Worm (Caenorhabditis elegans) whole organism, L2 larva: Measurements from ENCODE around the gene col-105.
"Not testable (repeated sequence)": the region's sequence is repeated elsewhere in the genome, so short reads cannot be mapped to it uniquely, and the experiment has no call there.

Experiments used
- C34F6.9 ChIP-seq: fragments of 150-350 bp; optimal IDR thresholded peaks from 2 replicates; lab custom pipeline; 2014; ENCODE audit warnings: missing biosample characterization, missing genetic modification characterization
- F13H6.1 ChIP-seq: sonication (generic microtip); optimal IDR thresholded peaks from 2 replicates; lab custom pipeline; 2016; ENCODE audit warnings: missing genetic modification characterization, missing compliant biosample characterization
- R02D3.7 ChIP-seq: fragments of 150-350 bp; optimal IDR thresholded peaks from 2 replicates; lab custom pipeline; 2014; ENCODE audit warnings: missing biosample characterization, missing genetic modification characterization
- Y55F3AM.14 ChIP-seq: fragments of 200-800 bp; sonication (Bioruptor generic); optimal IDR thresholded peaks from 2 replicates; lab custom pipeline; 2018; ENCODE audit warnings: mild to moderate bottlenecking, missing genetic modification characterization, missing compliant biosample characterization
- ZK546.5 ChIP-seq: sonication (generic microtip); optimal IDR thresholded peaks from 2 replicates; lab custom pipeline; 2017; ENCODE audit warnings: missing biosample characterization, missing genetic modification characterization
- alr-1 ChIP-seq: fragments of 150-350 bp; optimal IDR thresholded peaks from 2 replicates; lab custom pipeline; 2014; ENCODE audit warnings: missing biosample characterization, missing genetic modification characterization
- aly-2 ChIP-seq: fragments of 150-350 bp; optimal IDR thresholded peaks from 2 replicates; lab custom pipeline; 2014; ENCODE audit warnings: missing biosample characterization, missing genetic modification characterization
- blmp-1 ChIP-seq: sonication (generic microtip); optimal IDR thresholded peaks from 2 replicates; lab custom pipeline; 2017; ENCODE audit warnings: missing genetic modification characterization, mild to moderate bottlenecking, missing compliant biosample characterization, antibody characterized with exemption, moderate library complexity; ENCODE audit not compliant: insufficient read depth
- egl-27 ChIP-seq: sonication (generic microtip); optimal IDR thresholded peaks from 3 replicates; lab custom pipeline; 2017; ENCODE audit warnings: missing biosample characterization, missing genetic modification reagents, missing genetic modification characterization
- elt-1 ChIP-seq: fragments of 150-350 bp; optimal IDR thresholded peaks from 2 replicates; lab custom pipeline; 2014; ENCODE audit warnings: missing biosample characterization, missing genetic modification characterization
- elt-3 ChIP-seq: sonication (generic microtip); optimal IDR thresholded peaks from 2 replicates; lab custom pipeline; 2017; ENCODE audit warnings: missing biosample characterization, missing genetic modification characterization
- fos-1 ChIP-seq: fragments of 150-350 bp; optimal IDR thresholded peaks from 2 replicates; lab custom pipeline; 2014; ENCODE audit warnings: missing biosample characterization, missing genetic modification characterization
- gmeb-1 ChIP-seq: fragments of 150-350 bp; optimal IDR thresholded peaks from 2 replicates; lab custom pipeline; 2014; ENCODE audit warnings: missing biosample characterization, missing genetic modification characterization
- lin-13 ChIP-seq: fragments of 150-350 bp; optimal IDR thresholded peaks from 2 replicates; lab custom pipeline; 2014; ENCODE audit warnings: missing biosample characterization, missing genetic modification reagents, missing genetic modification characterization
- lin-39 ChIP-seq: fragments of 150-350 bp; optimal IDR thresholded peaks from 2 replicates; lab custom pipeline; 2014; ENCODE audit warnings: missing biosample characterization, missing genetic modification reagents, missing genetic modification characterization
- lsy-2 ChIP-seq, 2 experiments: fragments of 150-350 bp in 1 of 2; sonication (generic microtip) in 1 of 2; optimal IDR thresholded peaks; 2 replicates each; lab custom pipeline; 2014 to 2017; ENCODE audit warnings: missing biosample characterization in 2 of 2, missing genetic modification characterization in 2 of 2
- mab-5 ChIP-seq: fragments of 150-350 bp; optimal IDR thresholded peaks from 2 replicates; lab custom pipeline; 2014; ENCODE audit warnings: missing biosample characterization, missing genetic modification characterization
- mbf-1 ChIP-seq: sonication (generic microtip); optimal IDR thresholded peaks from 2 replicates; lab custom pipeline; 2017; ENCODE audit warnings: missing biosample characterization, missing genetic modification characterization
- mdl-1 ChIP-seq, 2 experiments: fragments of 150-350 bp in 1 of 2; sonication (generic microtip) in 1 of 2; optimal IDR thresholded peaks; 2 replicates each; lab custom pipeline; 2017; ENCODE audit warnings: missing biosample characterization in 2 of 2, missing genetic modification characterization in 2 of 2
- nhr-11 ChIP-seq: fragments of 150-350 bp; optimal IDR thresholded peaks from 2 replicates; lab custom pipeline; 2014; ENCODE audit warnings: missing biosample characterization, missing genetic modification characterization
- nhr-12 ChIP-seq: fragments of 150-350 bp; optimal IDR thresholded peaks from 2 replicates; lab custom pipeline; 2014; ENCODE audit warnings: missing biosample characterization, missing genetic modification characterization
- nhr-23 ChIP-seq: fragments of 150-350 bp; optimal IDR thresholded peaks from 2 replicates; lab custom pipeline; 2014; ENCODE audit warnings: missing biosample characterization, missing genetic modification reagents, missing genetic modification characterization
- nhr-237 ChIP-seq: fragments of 150-350 bp; optimal IDR thresholded peaks from 2 replicates; lab custom pipeline; 2014; ENCODE audit warnings: missing biosample characterization, missing genetic modification characterization
- sem-4 ChIP-seq: fragments of 150-350 bp; optimal IDR thresholded peaks from 2 replicates; lab custom pipeline; 2014; ENCODE audit warnings: missing biosample characterization, missing genetic modification reagents, missing genetic modification characterization
- skn-1 ChIP-seq: sonication (generic microtip); optimal IDR thresholded peaks from 2 replicates; lab custom pipeline; 2017; ENCODE audit warnings: missing biosample characterization, missing genetic modification characterization
- sma-3 ChIP-seq: sonication (generic microtip); optimal IDR thresholded peaks from 2 replicates; lab custom pipeline; 2016; ENCODE audit warnings: missing genetic modification reagents, missing genetic modification characterization, missing compliant biosample characterization
- snpc-4 ChIP-seq: fragments of 150-350 bp; optimal IDR thresholded peaks from 2 replicates; lab custom pipeline; 2014; ENCODE audit warnings: missing biosample characterization, missing genetic modification characterization
- unc-39 ChIP-seq: fragments of 150-350 bp; optimal IDR thresholded peaks from 2 replicates; lab custom pipeline; 2014; ENCODE audit warnings: missing biosample characterization, missing genetic modification characterization
- unc-55 ChIP-seq: fragments of 150-350 bp; sonication (generic microtip); optimal IDR thresholded peaks from 3 replicates; lab custom pipeline; 2014; ENCODE audit warnings: missing biosample characterization, missing genetic modification reagents, missing genetic modification characterization
- unc-62 ChIP-seq: fragments of 150-350 bp; optimal IDR thresholded peaks from 2 replicates; lab custom pipeline; 2014; ENCODE audit warnings: missing biosample characterization, missing genetic modification reagents, missing genetic modification characterization
- ztf-1 ChIP-seq: fragments of 200-800 bp; sonication (Bioruptor generic); conservative IDR thresholded peaks from 2 replicates; pipeline ENCODE4 v1.3.6; 2022; ENCODE audit warnings: missing genetic modification characterization, missing compliant biosample characterization
- ztf-4 ChIP-seq: fragments of 150-350 bp; optimal IDR thresholded peaks from 2 replicates; lab custom pipeline; 2014; ENCODE audit warnings: missing biosample characterization, missing genetic modification characterization

Gene col-105

DNA sequence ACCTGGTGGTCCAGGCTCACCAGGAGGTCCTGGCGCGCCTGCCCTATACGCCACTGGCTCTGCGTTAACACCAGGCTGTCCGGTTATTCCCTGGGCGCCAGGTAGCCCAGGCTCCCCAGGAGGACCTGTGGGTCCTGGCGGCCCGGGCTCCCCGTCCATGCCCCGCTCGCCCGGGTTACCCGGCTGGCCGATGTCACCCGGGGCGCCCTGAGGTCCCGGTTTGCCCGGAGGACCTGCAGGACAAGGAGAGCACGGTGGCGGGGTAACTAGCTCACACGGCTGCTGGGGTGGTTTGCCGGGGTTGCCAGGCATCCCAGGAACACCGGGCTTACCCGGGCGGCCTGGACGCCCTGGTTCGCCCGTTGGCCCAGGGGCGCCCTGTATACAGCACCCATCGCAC is 916 bp downstream of the col-105 start:
- no peak for TF ChIP-seq egl-27 (tag; lab: Kevin White, UChicago)

DNA sequence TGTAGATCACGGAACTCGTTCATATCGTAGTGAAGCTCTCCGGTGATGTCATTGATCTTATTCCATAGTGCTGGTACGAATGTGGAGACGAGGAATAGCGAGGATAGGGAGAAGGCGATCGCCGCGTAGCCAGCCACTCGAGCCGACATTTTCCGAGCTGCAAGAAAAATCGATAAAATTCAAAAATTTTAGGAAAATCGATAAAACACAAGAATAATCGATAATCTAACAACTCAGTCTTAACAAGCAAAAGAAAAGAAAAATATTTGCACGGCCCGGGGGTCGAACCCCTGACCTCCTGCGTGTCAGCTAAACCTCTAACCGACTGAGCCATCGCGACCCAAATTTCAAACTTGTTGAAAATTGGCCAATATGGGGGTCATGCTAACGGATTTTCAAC is 3.9 kb downstream of the col-105 start, which contains the start of gene col-104:
col-104 (minus strand) TSS at position 159 of the 400 bp plus-strand sequence.
- TF ChIP-seq nhr-23 (no peak), R02D3.7 (no peak), F13H6.1 (tag; lab: Kevin White, UChicago) (no peak)

DNA sequence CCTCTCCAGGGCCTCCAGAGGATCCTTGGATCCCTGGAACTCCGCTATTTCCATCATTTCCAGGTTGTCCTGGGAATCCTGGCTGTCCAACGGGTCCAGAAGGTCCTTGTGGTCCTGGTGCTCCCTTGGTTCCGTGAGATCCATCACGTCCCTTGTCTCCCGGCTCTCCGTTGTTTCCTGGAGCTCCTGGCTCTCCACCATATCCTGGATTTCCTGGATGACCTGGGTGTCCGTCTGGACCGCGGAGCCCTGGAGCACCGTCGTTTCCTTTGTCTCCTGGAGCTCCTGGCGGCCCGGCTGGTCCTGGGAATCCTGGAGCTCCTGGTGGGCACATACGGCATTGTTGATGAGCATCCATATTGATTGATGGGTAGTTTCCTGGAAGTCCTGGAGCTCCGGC is 5.2 kb downstream of the col-105 start:
- TF ChIP-seq fos-1 (tag; lab: Kevin White, UChicago): no peak
- no peak for TF ChIP-seq nhr-237 (tag; lab: Kevin White, UChicago)
- no peak for TF ChIP-seq nhr-11 (tag; lab: Kevin White, UChicago)
- TF ChIP-seq sem-4 (tag; lab: Kevin White, UChicago): no peak
- TF ChIP-seq sma-3 (GFP tag; lab: Kevin White, UChicago): no peak
- TF ChIP-seq egl-27 (tag; lab: Kevin White, UChicago): no peak
- TF ChIP-seq mdl-1 (tag; optimal IDR thresholded peaks at IDR 0.05; lab: Kevin White, UChicago): no peak
- no peak for TF ChIP-seq mab-5 (tag; lab: Kevin White, UChicago)
- TF ChIP-seq snpc-4 (tag; lab: Kevin White, UChicago): no peak
- no peak for TF ChIP-seq unc-62 (GFP tag; lab: Kevin White, UChicago)
- TF ChIP-seq alr-1 (tag; lab: Kevin White, UChicago): no peak
- TF ChIP-seq lin-39: no peak
- no peak for TF ChIP-seq elt-3 (tag; lab: Kevin White, UChicago)
- no peak for TF ChIP-seq ztf-4 (tag; lab: Kevin White, UChicago)
- no peak for TF ChIP-seq Y55F3AM.14 (GFP tag; lab: Kevin White, UChicago)
- TF ChIP-seq lin-13 (GFP tag; lab: Kevin White, UChicago): no peak
- TF ChIP-seq aly-2: no peak
- no peak for TF ChIP-seq unc-39
- no peak for TF ChIP-seq skn-1 (tag; lab: Kevin White, UChicago)

DNA sequence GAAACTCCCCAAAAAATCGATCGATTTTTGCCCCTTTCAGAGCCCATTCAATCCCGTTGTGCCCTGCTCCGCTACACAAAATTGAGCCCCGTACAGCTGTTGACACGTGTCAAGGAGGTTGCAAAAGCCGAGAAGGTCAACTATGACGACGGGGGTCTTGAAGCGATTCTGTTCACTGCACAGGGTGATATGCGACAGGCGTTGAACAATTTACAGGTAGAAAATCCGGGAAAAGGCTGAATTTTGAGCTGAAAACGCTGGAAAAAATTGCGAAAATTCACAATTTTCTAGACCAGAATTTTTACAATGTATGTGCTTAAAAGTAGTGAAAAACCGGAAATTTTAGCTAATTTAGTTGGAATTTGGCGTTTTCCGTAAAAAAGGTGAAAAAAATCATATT is 9.7 kb downstream of the col-105 start:
- TF ChIP-seq blmp-1 (tag; lab: Kevin White, UChicago) (no peak), lsy-2 (tag; optimal IDR thresholded peaks at IDR 0.05; lab: Kevin White, UChicago) (no peak), fos-1 (tag; lab: Kevin White, UChicago) (no peak), nhr-11 (tag; lab: Kevin White, UChicago) (no peak), nhr-237 (tag; lab: Kevin White, UChicago) (no peak), ZK546.5 (tag; lab: Kevin White, UChicago) (no peak), elt-1 (tag; lab: Kevin White, UChicago) (no peak), ztf-1 (GFP tag; lab: Robert Waterston, UW) (no peak), mbf-1 (tag; lab: Kevin White, UChicago) (no peak), nhr-23 (no peak)

DNA sequence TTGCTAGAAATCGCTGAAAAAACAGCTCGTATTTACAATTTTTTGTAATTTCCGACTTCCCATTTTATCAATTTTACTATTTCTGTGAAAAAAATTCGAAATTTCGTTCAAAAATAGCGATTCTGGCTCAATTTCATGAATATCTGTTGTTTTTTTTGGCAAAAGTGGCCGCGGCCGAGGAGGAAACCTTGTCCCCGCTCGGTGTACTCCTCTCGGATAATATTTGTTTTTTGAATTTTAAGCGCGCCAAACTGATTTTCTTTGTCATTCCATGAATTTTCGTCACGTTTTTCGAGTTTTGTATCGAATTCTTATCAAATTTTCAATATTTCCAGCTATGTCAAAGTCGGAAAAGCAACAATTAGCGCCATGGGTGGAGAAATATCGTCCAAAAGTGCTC is 12.0 kb downstream of the col-105 start, which contains the start of gene rfc-2:
rfc-2 (plus strand) TSS at position 334 of the 400 bp plus-strand sequence.
- TF ChIP-seq nhr-12 (tag; lab: Kevin White, UChicago) (no peak), lin-13 (GFP tag; lab: Kevin White, UChicago) (peak; percentile 41), gmeb-1 (tag; lab: Kevin White, UChicago) (peak; percentile 34), snpc-4 (tag; lab: Kevin White, UChicago) (no peak), unc-62 (GFP tag; lab: Kevin White, UChicago) (no peak), unc-55 (peak; percentile 60), lsy-2 (tag; optimal IDR thresholded peaks at IDR 0.05; lab: Kevin White, UChicago) (peak in 1 of 2 experiments; percentile 49), C34F6.9 (peak; percentile 55), elt-3 (tag; lab: Kevin White, UChicago) (no peak), fos-1 (tag; lab: Kevin White, UChicago) (no peak)
- TF ChIP-seq, all 48 proteins: peak for 5

DNA sequence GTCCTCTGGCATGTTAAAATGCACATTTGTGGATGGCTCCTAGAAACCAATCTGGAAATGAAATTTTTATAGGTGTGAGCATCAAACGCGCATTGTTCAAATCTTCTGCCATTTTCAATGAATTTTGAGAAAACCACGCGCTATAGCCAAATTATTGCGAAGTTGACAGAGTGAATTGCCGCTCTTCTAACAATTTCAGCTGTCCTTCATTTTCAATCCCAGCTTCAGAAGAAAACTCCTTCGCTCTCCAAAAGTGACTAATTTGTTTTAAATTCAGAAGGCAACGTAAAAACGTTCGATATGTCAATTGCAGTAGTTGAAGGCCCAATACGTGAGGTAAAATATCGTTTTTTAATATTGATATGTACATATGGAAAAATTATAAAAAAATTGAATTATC is 15.6 kb downstream of the col-105 start, which contains the start of gene F58F6.5:
F58F6.5 (plus strand) TSS at position 301 of the 400 bp plus-strand sequence.
- not testable (repeated sequence) for TF ChIP-seq unc-39; nhr-11 (tag; lab: Kevin White, UChicago); nhr-237 (tag; lab: Kevin White, UChicago)
